Fruit fly (Drosophila melanogaster): Measurements from ENCODE around the gene inaF-D.

The inaF-D gene

dm6 chrX:11678539-11679040 lies 50.3 kb downstream of the inaF-D start, which contains the start of the genes Vlet and bif:
Vlet (minus strand) TSS chrX:11678589.
bif (plus strand) TSS chrX:11678970.
- no peak for TF ChIP-seq h (optimal IDR thresholded peaks at IDR 0.05)
- no peak for TF ChIP-seq Myc (optimal IDR thresholded peaks at IDR 0.05)
- no peak for TF ChIP-seq psq (optimal IDR thresholded peaks at IDR 0.05)
- TF ChIP-seq insv (optimal IDR thresholded peaks at IDR 0.05): no peak
- no peak for TF ChIP-seq Sin3A (optimal IDR thresholded peaks at IDR 0.05)
- no peak for TF ChIP-seq ttk (optimal IDR thresholded peaks at IDR 0.05)
